Worm (Caenorhabditis elegans) whole organism, late embryonic: Measurements from ENCODE around the gene srlf-2.

ENCODE experiments used
- C38D4.7 ChIP-seq: fragments of 200-800 bp; sonication (Bioruptor generic); optimal IDR thresholded peaks from 2 replicates; lab custom pipeline; 2018; ENCODE audit warnings: mild to moderate bottlenecking, missing genetic modification characterization, moderate library complexity, missing compliant biosample characterization
- F13H6.1 ChIP-seq: sonication (generic microtip); optimal IDR thresholded peaks from 2 replicates; lab custom pipeline; 2016; ENCODE audit warnings: missing genetic modification characterization, missing compliant biosample characterization
- K02D7.2 ChIP-seq: sonication (generic microtip); optimal IDR thresholded peaks from 2 replicates; lab custom pipeline; 2017; ENCODE audit warnings: mild to moderate bottlenecking, missing genetic modification characterization, missing compliant biosample characterization
- K09A11.1 ChIP-seq: sonication (generic microtip); optimal IDR thresholded peaks from 2 replicates; lab custom pipeline; 2017; ENCODE audit warnings: antibody characterized with exemption, mild to moderate bottlenecking, missing genetic modification characterization, missing compliant biosample characterization; ENCODE audit not compliant: insufficient read depth
- Y22D7AL.16 ChIP-seq: sonication (generic microtip); optimal IDR thresholded peaks from 2 replicates; lab custom pipeline; 2016; ENCODE audit warnings: missing genetic modification characterization, missing compliant biosample characterization
- ama-1 ChIP-seq: fragments of 150-350 bp; optimal IDR thresholded peaks from 2 replicates; lab custom pipeline; 2014
- ceh-34 ChIP-seq: sonication (generic microtip); optimal IDR thresholded peaks from 2 replicates; lab custom pipeline; 2016; ENCODE audit warnings: mild to moderate bottlenecking, missing genetic modification characterization, missing compliant biosample characterization
- ceh-48 ChIP-seq: sonication (generic microtip); optimal IDR thresholded peaks from 2 replicates; lab custom pipeline; 2016; ENCODE audit warnings: missing genetic modification characterization, inconsistent platforms, missing compliant biosample characterization
- ceh-6 ChIP-seq: fragments of 200-800 bp; sonication (Bioruptor generic); optimal IDR thresholded peaks from 2 replicates; lab custom pipeline; 2018; ENCODE audit warnings: mild to moderate bottlenecking, missing genetic modification characterization, missing compliant biosample characterization
- elt-2 ChIP-seq: sonication (generic microtip); optimal IDR thresholded peaks from 2 replicates; lab custom pipeline; 2016; ENCODE audit warnings: missing genetic modification reagents, missing genetic modification characterization, missing compliant biosample characterization
- elt-4 ChIP-seq: sonication (generic microtip); optimal IDR thresholded peaks from 2 replicates; lab custom pipeline; 2016; ENCODE audit warnings: missing genetic modification characterization, missing compliant biosample characterization
- fkh-10 ChIP-seq: fragments of 150-350 bp; optimal IDR thresholded peaks from 2 replicates; lab custom pipeline; 2014; ENCODE audit warnings: missing biosample characterization, missing genetic modification reagents, missing genetic modification characterization
- fkh-6 ChIP-seq: sonication (generic microtip); optimal IDR thresholded peaks from 2 replicates; lab custom pipeline; 2016; ENCODE audit warnings: missing genetic modification characterization, missing compliant biosample characterization
- gmeb-2 ChIP-seq: sonication (generic microtip); optimal IDR thresholded peaks from 2 replicates; lab custom pipeline; 2016; ENCODE audit warnings: missing genetic modification characterization, inconsistent platforms, missing compliant biosample characterization
- hlh-30 ChIP-seq: sonication (generic microtip); optimal IDR thresholded peaks from 2 replicates; lab custom pipeline; 2017; ENCODE audit warnings: antibody characterized with exemption, missing genetic modification characterization, missing compliant biosample characterization; ENCODE audit not compliant: insufficient read depth
- hlh-8 ChIP-seq: sonication (generic microtip); optimal IDR thresholded peaks from 2 replicates; lab custom pipeline; 2016; ENCODE audit warnings: missing genotype, missing genetic modification characterization, missing compliant biosample characterization
- lim-6 ChIP-seq: sonication (generic microtip); optimal IDR thresholded peaks from 2 replicates; lab custom pipeline; 2016; ENCODE audit warnings: missing genetic modification characterization, missing compliant biosample characterization
- nfya-1 ChIP-seq: sonication (generic microtip); optimal IDR thresholded peaks from 2 replicates; lab custom pipeline; 2017; ENCODE audit warnings: missing genetic modification characterization, mild to moderate bottlenecking, missing compliant biosample characterization, antibody characterized with exemption, moderate library complexity
- odd-2 ChIP-seq: sonication (generic microtip); optimal IDR thresholded peaks from 2 replicates; lab custom pipeline; 2017; ENCODE audit warnings: antibody characterized with exemption, mild to moderate bottlenecking, missing genetic modification characterization, missing compliant biosample characterization
- pag-3 ChIP-seq: sonication (generic microtip); optimal IDR thresholded peaks from 2 replicates; lab custom pipeline; 2016; ENCODE audit warnings: missing compliant biosample characterization, missing genetic modification characterization, borderline replicate concordance
- pat-9 ChIP-seq: fragments of 200-800 bp; sonication (Bioruptor generic); optimal IDR thresholded peaks from 2 replicates; lab custom pipeline; 2018; ENCODE audit warnings: mild to moderate bottlenecking, missing genetic modification characterization, moderate library complexity, missing compliant biosample characterization
- pax-1 ChIP-seq: fragments of 150-350 bp; optimal IDR thresholded peaks from 2 replicates; lab custom pipeline; 2014; ENCODE audit warnings: missing biosample characterization, missing genetic modification characterization
- pha-4 ChIP-seq: fragments of 150-350 bp; optimal IDR thresholded peaks from 2 replicates; lab custom pipeline; 2018; ENCODE audit warnings: missing biosample characterization, missing genetic modification reagents, missing genetic modification characterization
- pros-1 ChIP-seq: fragments of 150-350 bp; optimal IDR thresholded peaks from 2 replicates; lab custom pipeline; 2014; ENCODE audit warnings: missing biosample characterization, missing genetic modification reagents, missing genetic modification characterization
- rnt-1 ChIP-seq: sonication (generic microtip); optimal IDR thresholded peaks from 2 replicates; lab custom pipeline; 2016; ENCODE audit warnings: missing genetic modification characterization, missing compliant biosample characterization
- sdc-2 ChIP-seq: sonication (generic microtip); optimal IDR thresholded peaks from 2 replicates; lab custom pipeline; 2016; ENCODE audit warnings: missing genotype, missing genetic modification characterization, missing compliant biosample characterization
- sox-2 ChIP-seq: fragments of 200-800 bp; sonication (Bioruptor generic); IDR thresholded peaks from 2 replicates; pipeline ENCODE4 v1.3.6; 2022; ENCODE audit warnings: missing genetic modification reagents, missing genetic modification characterization, missing compliant biosample characterization
- sox-4 ChIP-seq: sonication (generic microtip); optimal IDR thresholded peaks from 2 replicates; lab custom pipeline; 2017; ENCODE audit warnings: mild to moderate bottlenecking, missing genetic modification characterization, inconsistent platforms, missing compliant biosample characterization
- syd-9 ChIP-seq: sonication (generic microtip); optimal IDR thresholded peaks from 2 replicates; lab custom pipeline; 2016; ENCODE audit warnings: mild to moderate bottlenecking, missing genetic modification characterization, moderate library complexity, missing compliant biosample characterization
- tbx-2 ChIP-seq: sonication (generic microtip); optimal IDR thresholded peaks from 2 replicates; lab custom pipeline; 2016; ENCODE audit warnings: missing genetic modification characterization, missing compliant biosample characterization
- unc-3 ChIP-seq, 2 experiments: fragments of 200-800 bp in 1 of 2; sonication (Bioruptor generic) in 1 of 2; sonication (generic microtip) in 1 of 2; conservative IDR thresholded peaks in 1 of 2; optimal IDR thresholded peaks in 1 of 2; 2 replicates each; pipeline versions ENCODE4 v1.3.6 to Lab custom; 2016 to 2022; ENCODE audit warnings: missing compliant biosample characterization in 2 of 2, missing genetic modification characterization in 2 of 2, missing genetic modification reagents in 1 of 2
- unc-55 ChIP-seq: sonication (generic microtip); optimal IDR thresholded peaks from 2 replicates; lab custom pipeline; 2017; ENCODE audit warnings: missing biosample characterization, missing genetic modification reagents, missing genetic modification characterization
- ztf-16 ChIP-seq: sonication (generic microtip); optimal IDR thresholded peaks from 2 replicates; lab custom pipeline; 2017; ENCODE audit warnings: missing genetic modification characterization, missing compliant biosample characterization

srlf-2 gene

DNA sequence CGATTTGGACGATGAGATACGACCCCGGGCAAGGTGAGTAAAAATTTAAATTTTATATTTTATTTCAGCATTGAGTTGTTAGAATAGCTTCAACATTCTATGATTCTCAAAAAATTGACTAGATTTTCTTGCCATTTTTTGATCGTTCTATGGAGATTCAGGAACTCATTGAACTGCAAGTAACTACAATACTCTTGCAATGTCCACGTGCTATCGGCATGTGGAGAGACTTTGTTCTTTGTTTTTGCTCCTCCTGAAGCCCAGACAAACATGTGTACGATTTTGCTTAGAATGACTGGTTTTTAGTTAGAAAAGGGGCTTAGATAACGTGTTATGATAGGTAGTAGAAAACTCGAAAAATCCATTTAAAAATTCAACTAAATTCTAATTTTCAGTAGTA lies 45.9 kb downstream of the srlf-2 start:
- TF ChIP-seq hlh-8 (no peak), gmeb-2 (tag; lab: Kevin White, UChicago) (no peak), ceh-34 (tag; lab: Kevin White, UChicago) (no peak), ceh-6 (no peak), K02D7.2 (no peak), sox-4 (tag; lab: Kevin White, UChicago) (no peak), syd-9 (no peak)

DNA sequence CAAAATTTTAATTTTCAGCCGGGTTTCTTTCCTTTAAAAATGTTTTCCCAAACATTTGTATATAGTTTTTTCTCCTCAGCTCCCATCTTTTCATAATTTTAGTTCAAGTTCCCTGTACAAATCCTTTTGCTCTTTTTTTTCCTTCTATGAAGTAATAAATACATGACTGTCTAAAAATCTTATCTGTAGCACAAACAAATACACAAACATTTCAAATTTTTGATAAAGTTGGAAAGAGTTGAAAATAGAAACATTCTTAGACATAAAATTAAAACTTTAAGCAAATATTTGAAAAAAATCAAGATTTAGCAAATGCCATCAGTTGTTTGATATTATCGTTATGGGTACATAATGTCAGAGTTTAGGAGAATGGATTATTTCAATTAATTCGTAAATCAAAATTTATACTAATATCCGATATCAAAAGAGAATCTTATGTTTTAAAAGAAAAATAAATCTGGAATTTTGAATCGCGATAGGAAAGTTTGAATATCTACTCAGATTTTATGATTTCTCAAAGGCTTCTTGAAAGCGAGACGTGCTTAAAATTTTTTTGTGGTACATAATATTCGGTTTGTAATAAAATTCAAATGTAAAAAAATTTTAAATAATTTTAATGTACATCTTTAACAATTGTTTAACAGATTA lies 48.1 kb downstream of the srlf-2 start:
- TF ChIP-seq pag-3 (tag; lab: Kevin White, UChicago) (no peak), sox-2 (GFP tag; lab: Robert Waterston, UW) (no peak), rnt-1 (tag; lab: Kevin White, UChicago) (no peak), pax-1 (tag; lab: Kevin White, UChicago) (no peak), pat-9 (tag; lab: Kevin White, UChicago) (no peak), pha-4 (no peak)
- TF ChIP-seq, all 69 proteins: peak for 0

DNA sequence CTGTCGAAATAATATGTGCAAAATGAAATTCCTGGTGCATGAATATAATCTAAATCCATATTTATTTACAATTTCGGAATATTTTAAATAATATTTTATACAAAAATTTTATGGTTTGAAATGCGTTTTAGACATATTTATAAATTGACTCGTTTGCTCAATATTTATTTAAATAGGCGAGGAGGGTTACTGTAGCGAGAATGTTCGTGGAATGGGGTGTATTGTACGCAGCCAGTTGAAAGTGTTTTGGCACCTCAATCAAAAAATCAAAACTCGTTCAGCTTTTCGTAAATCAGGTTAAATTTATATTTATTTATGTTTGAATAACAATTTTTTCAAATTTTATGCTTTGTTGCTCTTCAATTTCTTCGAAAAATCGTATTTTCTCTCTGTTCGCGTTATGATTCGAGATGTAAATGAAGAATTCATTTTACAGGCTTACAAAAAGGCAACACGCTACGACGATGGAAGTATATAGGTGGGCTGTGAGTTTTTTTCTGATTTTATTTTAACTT lies 48.7 kb downstream of the srlf-2 start, which contains the start of gene hyl-1:
Gene hyl-1, plus strand, starts transcription at position 465 of the 515 bp plus-strand sequence.
- TF ChIP-seq ztf-16 (tag; lab: Kevin White, UChicago) (no peak), sdc-2 (tag; lab: Kevin White, UChicago) (no peak), fkh-6 (no peak), Y22D7AL.16 (tag; lab: Kevin White, UChicago) (no peak), odd-2 (no peak), ceh-6 (no peak), nfya-1 (tag; lab: Kevin White, UChicago) (no peak), elt-4 (tag; lab: Kevin White, UChicago) (no peak), sox-4 (tag; lab: Kevin White, UChicago) (no peak)

DNA sequence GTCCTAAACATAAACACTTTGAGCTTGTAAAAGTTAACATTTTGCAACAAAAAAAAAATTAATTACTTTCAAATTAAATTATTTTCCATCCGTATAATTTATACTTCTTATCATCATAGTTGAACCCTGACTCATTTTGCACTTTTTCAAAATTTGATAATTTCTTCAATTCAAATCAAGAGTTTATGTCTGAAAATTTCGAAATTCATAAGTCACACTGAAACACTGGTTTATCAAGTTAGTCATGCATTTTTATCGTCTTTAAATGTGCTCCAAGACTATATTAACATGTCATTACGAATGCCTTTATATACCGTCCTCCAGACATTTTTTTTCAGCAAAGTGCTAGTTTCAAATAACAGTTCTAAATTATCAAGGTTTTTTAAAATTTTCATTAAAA lies 49.6 kb downstream of the srlf-2 start:
- TF ChIP-seq tbx-2 (tag; lab: Kevin White, UChicago) (no peak), pha-4 (no peak), nfya-1 (tag; lab: Kevin White, UChicago) (no peak), lim-6 (tag; lab: Kevin White, UChicago) (no peak), hlh-30 (tag; lab: Kevin White, UChicago) (no peak), fkh-6 (no peak), unc-55 (no peak), pros-1 (tag; lab: Kevin White, UChicago) (no peak), Y22D7AL.16 (tag; lab: Kevin White, UChicago) (no peak), fkh-10 (no peak), ceh-48 (no peak), C38D4.7 (GFP tag; lab: Kevin White, UChicago) (no peak), elt-2 (no peak)

DNA sequence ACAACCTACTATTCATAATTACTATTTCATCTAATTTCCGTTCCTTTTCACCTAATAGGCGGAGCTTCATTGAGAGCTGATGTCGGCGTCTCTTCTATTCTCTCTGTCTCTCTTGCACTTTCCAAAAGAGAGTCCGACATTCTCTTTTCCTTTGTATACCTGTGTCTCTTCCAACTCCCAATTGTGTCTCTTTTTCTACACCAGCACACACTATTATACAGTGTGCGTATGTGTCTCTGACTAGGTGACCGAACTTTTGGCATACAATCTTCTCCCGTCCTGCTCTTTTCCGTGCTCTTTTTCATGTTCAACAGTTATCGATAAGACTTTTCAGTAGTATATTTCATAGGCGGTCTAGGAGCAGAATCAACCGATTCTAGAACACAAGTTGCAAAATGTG lies 50.3 kb downstream of the srlf-2 start:
- TF ChIP-seq sdc-2 (tag; lab: Kevin White, UChicago) (no peak), F13H6.1 (tag; lab: Kevin White, UChicago) (no peak), elt-2 (peak; percentile 4), unc-3 (GFP tag; conservative IDR thresholded peaks at IDR 0.05; lab: Robert Waterston, UW) (no peak), unc-3 (tag; optimal IDR thresholded peaks at IDR 0.05; lab: Kevin White, UChicago) (no peak), K09A11.1 (tag; lab: Kevin White, UChicago) (no peak), ama-1 (lab: Kevin White, UChicago) (no peak)
